Worm (Caenorhabditis elegans) whole organism, young adult: ENCODE results near the gene syp-1.

Experiments
- B0019.2 ChIP-seq: fragments of 200-800 bp; sonication (Bioruptor generic); conservative IDR thresholded peaks from 2 replicates; pipeline ENCODE4 v1.3.6; 2022; ENCODE audit warnings: missing genetic modification reagents, missing genetic modification characterization, missing compliant biosample characterization
- B0035.1 ChIP-seq: sonication (generic microtip); optimal IDR thresholded peaks from 2 replicates; lab custom pipeline; 2016; ENCODE audit warnings: missing genetic modification characterization, mild to moderate bottlenecking, missing compliant biosample characterization, missing genotype, missing genetic modification reagents
- B0261.1 ChIP-seq: sonication (generic microtip); optimal IDR thresholded peaks from 2 replicates; lab custom pipeline; 2016; ENCODE audit warnings: mild to moderate bottlenecking, missing genetic modification characterization, moderate library complexity, missing compliant biosample characterization
- F10E7.11 ChIP-seq: sonication (generic microtip); optimal IDR thresholded peaks from 2 replicates; lab custom pipeline; 2017; ENCODE audit warnings: mild to moderate bottlenecking, missing genetic modification characterization, moderate library complexity, missing compliant biosample characterization
- F39B2.1 ChIP-seq: fragments of 200-800 bp; sonication (Bioruptor generic); IDR thresholded peaks from 2 replicates; pipeline ENCODE4 v1.3.6; 2022; ENCODE audit warnings: missing genetic modification reagents, missing genetic modification characterization, missing compliant biosample characterization
- F49E8.2 ChIP-seq: sonication (generic microtip); optimal IDR thresholded peaks from 3 replicates; lab custom pipeline; 2017; ENCODE audit warnings: missing genetic modification characterization, mild to moderate bottlenecking, missing compliant biosample characterization, antibody characterized with exemption, moderate library complexity; ENCODE audit not compliant: insufficient read depth
- F55B11.4 ChIP-seq: sonication (generic microtip); optimal IDR thresholded peaks from 2 replicates; lab custom pipeline; 2016; ENCODE audit warnings: missing compliant biosample characterization, missing genetic modification characterization, borderline replicate concordance; ENCODE audit not compliant: insufficient read depth
- F57C9.4 ChIP-seq: sonication (generic microtip); optimal IDR thresholded peaks from 2 replicates; lab custom pipeline; 2017; ENCODE audit warnings: mild to moderate bottlenecking, missing genetic modification characterization, missing compliant biosample characterization
- K11D2.4 ChIP-seq: fragments of 200-800 bp; sonication (Bioruptor generic); IDR thresholded peaks from 2 replicates; pipeline ENCODE4 v1.3.6; 2022; ENCODE audit warnings: missing genetic modification reagents, missing genetic modification characterization, missing compliant biosample characterization
- K12H6.12 ChIP-seq: fragments of 200-800 bp; sonication (Bioruptor generic); optimal IDR thresholded peaks from 2 replicates; lab custom pipeline; 2018; ENCODE audit warnings: mild to moderate bottlenecking, missing genetic modification characterization, missing compliant biosample characterization
- T26A5.8 ChIP-seq: sonication (generic microtip); optimal IDR thresholded peaks from 2 replicates; lab custom pipeline; 2016; ENCODE audit warnings: missing genetic modification characterization, missing compliant biosample characterization
- ZK185.1 ChIP-seq: sonication (generic microtip); optimal IDR thresholded peaks from 2 replicates; lab custom pipeline; 2016; ENCODE audit warnings: mild to moderate bottlenecking, missing genetic modification characterization, missing compliant biosample characterization; ENCODE audit not compliant: poor library complexity, severe bottlenecking
- akir-1 ChIP-seq: fragments of 200-800 bp; sonication (Bioruptor generic); optimal IDR thresholded peaks from 2 replicates; lab custom pipeline; 2018; ENCODE audit warnings: mild to moderate bottlenecking, missing genetic modification characterization, moderate library complexity, missing compliant biosample characterization
- aptf-3 ChIP-seq: fragments of 200-800 bp; sonication (Bioruptor generic); IDR thresholded peaks from 2 replicates; pipeline ENCODE4 v1.3.6; 2022; ENCODE audit warnings: missing genetic modification characterization, missing compliant biosample characterization
- attf-3 ChIP-seq: fragments of 200-800 bp; sonication (Bioruptor generic); conservative IDR thresholded peaks from 2 replicates; pipeline ENCODE4 v1.3.6; 2022; ENCODE audit warnings: missing genetic modification reagents, missing genetic modification characterization, missing compliant biosample characterization
- attf-5 ChIP-seq: fragments of 200-800 bp; sonication (Bioruptor generic); optimal IDR thresholded peaks from 2 replicates; lab custom pipeline; 2018; ENCODE audit warnings: mild to moderate bottlenecking, missing genetic modification characterization, missing compliant biosample characterization
- cebp-1 ChIP-seq, 2 experiments: fragments of 200-800 bp in 1 of 2; sonication (Bioruptor generic) in 1 of 2; sonication (generic microtip) in 1 of 2; IDR thresholded peaks in 1 of 2; optimal IDR thresholded peaks in 1 of 2; 2 replicates each; pipeline versions ENCODE4 v1.3.6 to Lab custom; 2017 to 2022; ENCODE audit warnings: missing compliant biosample characterization in 2 of 2, missing genetic modification characterization in 2 of 2, mild to moderate bottlenecking in 1 of 2, missing genetic modification reagents in 1 of 2, moderate library complexity in 1 of 2
- dpff-1 ChIP-seq: sonication (generic microtip); optimal IDR thresholded peaks from 2 replicates; lab custom pipeline; 2017; ENCODE audit warnings: mild to moderate bottlenecking, missing genetic modification characterization, missing compliant biosample characterization
- dpl-1 ChIP-seq: fragments of 150-350 bp; optimal IDR thresholded peaks from 2 replicates; lab custom pipeline; 2014; ENCODE audit warnings: missing biosample characterization, missing genetic modification reagents, missing genetic modification characterization
- ets-4 ChIP-seq: fragments of 200-800 bp; sonication (Bioruptor generic); optimal IDR thresholded peaks from 2 replicates; lab custom pipeline; 2018; ENCODE audit warnings: mild to moderate bottlenecking, missing genetic modification characterization, missing compliant biosample characterization
- him-1 ChIP-seq: sonication (generic microtip); optimal IDR thresholded peaks from 2 replicates; lab custom pipeline; 2016; ENCODE audit warnings: missing genotype, missing genetic modification reagents, missing genetic modification characterization, missing compliant biosample characterization
- lin-54 ChIP-seq: fragments of 200-800 bp; sonication (Bioruptor generic); optimal IDR thresholded peaks from 2 replicates; lab custom pipeline; 2018; ENCODE audit warnings: mild to moderate bottlenecking, missing genetic modification characterization, missing compliant biosample characterization
- lsl-1 ChIP-seq: fragments of 200-800 bp; sonication (Bioruptor generic); optimal IDR thresholded peaks from 2 replicates; lab custom pipeline; 2018; ENCODE audit warnings: mild to moderate bottlenecking, missing genetic modification characterization, moderate library complexity, missing compliant biosample characterization
- madf-3 ChIP-seq: fragments of 200-800 bp; sonication (Bioruptor generic); IDR thresholded peaks from 2 replicates; pipeline ENCODE4 v1.3.6; 2022; ENCODE audit warnings: missing genetic modification reagents, missing genetic modification characterization, missing compliant biosample characterization
- mcd-1 ChIP-seq: fragments of 200-800 bp; sonication (Bioruptor generic); IDR thresholded peaks from 2 replicates; pipeline ENCODE4 v1.3.6; 2022; ENCODE audit warnings: missing genetic modification reagents, missing genetic modification characterization, missing compliant biosample characterization
- nfya-2 ChIP-seq: fragments of 200-800 bp; sonication (Bioruptor generic); IDR thresholded peaks from 2 replicates; pipeline ENCODE4 v1.3.6; 2022; ENCODE audit warnings: missing genetic modification reagents, missing genetic modification characterization, missing compliant biosample characterization
- nhr-80 ChIP-seq: sonication (generic microtip); optimal IDR thresholded peaks from 2 replicates; lab custom pipeline; 2016; ENCODE audit warnings: missing genetic modification characterization, missing compliant biosample characterization
- nhr-90 ChIP-seq: sonication (generic microtip); optimal IDR thresholded peaks from 2 replicates; lab custom pipeline; 2016; ENCODE audit warnings: missing genotype, mild to moderate bottlenecking, missing genetic modification characterization, missing compliant biosample characterization
- rec-8 ChIP-seq, 2 experiments: sonication (generic microtip); optimal IDR thresholded peaks; 2 replicates each; lab custom pipeline; 2016; ENCODE audit warnings: mild to moderate bottlenecking in 2 of 2, missing genetic modification characterization in 2 of 2, missing genetic modification reagents in 2 of 2, missing genotype in 2 of 2, missing biosample characterization in 1 of 2, missing compliant biosample characterization in 1 of 2, moderate library complexity in 1 of 2
- rpc-1 ChIP-seq, 2 experiments: fragments of 150-350 bp in 1 of 2; sonication (generic microtip) in 1 of 2; optimal IDR thresholded peaks; 2 replicates each; lab custom pipeline; 2014 to 2018; ENCODE audit warnings: missing biosample characterization in 1 of 2, missing genetic modification characterization in 1 of 2, missing genetic modification reagents in 1 of 2, missing genotype in 1 of 2
- sea-2 ChIP-seq: fragments of 200-800 bp; sonication (Bioruptor generic); IDR thresholded peaks from 2 replicates; pipeline ENCODE4 v1.3.6; 2022; ENCODE audit warnings: missing genetic modification characterization, missing compliant biosample characterization
- snpc-4 ChIP-seq, 5 experiments: fragments of 150-350 bp in 1 of 5; sonication (generic microtip) in 4 of 5; optimal IDR thresholded peaks; 2 replicates each; lab custom pipeline; 2014 to 2018; ENCODE audit warnings: missing genetic modification characterization in 5 of 5, missing biosample characterization in 3 of 5, antibody characterized with exemption in 2 of 5, mild to moderate bottlenecking in 2 of 5, missing compliant biosample characterization in 2 of 5, missing genotype in 2 of 5, moderate library complexity in 2 of 5, missing genetic modification reagents in 1 of 5
- ztf-22 ChIP-seq: fragments of 200-800 bp; sonication (Bioruptor generic); optimal IDR thresholded peaks from 2 replicates; lab custom pipeline; 2018; ENCODE audit warnings: mild to moderate bottlenecking, missing genetic modification characterization, moderate library complexity, missing compliant biosample characterization
- ztf-25 ChIP-seq: fragments of 200-800 bp; sonication (Bioruptor generic); IDR thresholded peaks from 2 replicates; pipeline ENCODE4 v1.3.6; 2022; ENCODE audit warnings: missing genetic modification reagents, missing genetic modification characterization, missing compliant biosample characterization

The syp-1 gene

DNA sequence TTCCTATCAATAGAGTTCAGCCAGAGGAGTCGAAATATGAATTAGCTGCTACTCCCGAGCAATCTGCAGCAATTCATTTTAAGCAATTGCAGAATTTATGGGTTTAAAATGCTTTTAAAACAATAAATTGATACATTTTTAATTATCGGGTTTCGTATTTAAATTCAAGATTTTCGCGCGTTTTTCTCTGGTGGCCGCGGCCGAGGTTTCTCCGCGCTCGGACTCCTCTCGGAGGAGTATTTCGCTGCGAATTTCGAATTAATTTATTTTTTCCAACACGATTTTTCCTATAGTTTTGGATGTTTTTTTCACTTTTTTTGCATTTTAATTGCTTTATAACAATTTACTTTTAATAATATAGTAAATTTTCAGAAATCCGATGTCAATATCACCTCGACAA is 2.6 kb upstream of the syp-1 start, which contains the start of gene F13A7.14 (continued):
- TF ChIP-seq K11D2.4 (0 out of 2 replicates have a peak, but pooled peaks have one; percentile 37), F49E8.2 (tag; lab: Kevin White, UChicago) (no peak), lin-54 (peak; percentile 89), dpff-1 (tag; lab: Kevin White, UChicago) (no peak), attf-3 (GFP tag; lab: Robert Waterston, UW) (peak; percentile 62), rpc-1 (optimal IDR thresholded peaks at IDR 0.05; lab: Kevin White, UChicago) (no peak), rpc-1 (tag; optimal IDR thresholded peaks at IDR 0.05; lab: Kevin White, UChicago) (no peak), F57C9.4 (tag; lab: Kevin White, UChicago) (no peak), F55B11.4 (tag; lab: Kevin White, UChicago) (no peak), dpl-1 (peak; percentile 84), nfya-2 (GFP tag; lab: Robert Waterston, UW) (no peak), madf-3 (GFP tag; lab: Robert Waterston, UW) (no peak), B0035.1 (tag; lab: Kevin White, UChicago) (no peak), T26A5.8 (tag; lab: Kevin White, UChicago) (no peak), ZK185.1 (tag; lab: Kevin White, UChicago) (peak; percentile 90)

DNA sequence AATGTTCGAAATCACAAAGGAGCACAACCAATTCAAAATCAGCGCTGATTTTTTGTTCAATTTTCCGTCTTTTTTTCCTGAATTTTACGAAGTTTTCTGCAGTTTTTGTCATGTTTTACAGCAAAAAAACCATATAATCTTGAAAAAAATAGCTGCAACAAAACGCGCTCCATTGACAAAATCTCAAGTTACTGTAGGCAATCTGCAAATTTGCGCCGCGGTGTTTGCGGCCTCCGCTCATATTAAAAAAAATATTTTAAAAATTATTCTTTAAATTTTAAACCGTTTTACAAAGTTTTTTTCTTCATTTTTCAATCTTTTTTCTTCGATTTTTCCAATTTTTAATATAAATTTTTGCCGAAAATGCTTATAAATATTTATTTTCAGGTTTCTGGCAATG is 1.3 kb downstream of the syp-1 start:
- TF ChIP-seq ztf-22: no peak
- TF ChIP-seq cebp-1 (GFP tag; IDR thresholded peaks at IDR 0.05; lab: Robert Waterston, UW): no peak
- TF ChIP-seq cebp-1 (tag; optimal IDR thresholded peaks at IDR 0.05; lab: Kevin White, UChicago): no peak
- TF ChIP-seq B0261.1 (tag; lab: Kevin White, UChicago): no peak
- peak; percentile 3 for TF ChIP-seq snpc-4 (GFP tag; optimal IDR thresholded peaks at IDR 0.05; lab: Kevin White, UChicago)
- peak in 1 of 4 experiments; percentile 14 for TF ChIP-seq snpc-4 (tag; optimal IDR thresholded peaks at IDR 0.05; lab: Kevin White, UChicago)
- no peak for TF ChIP-seq B0019.2 (GFP tag; lab: Robert Waterston, UW)
- TF ChIP-seq lsl-1 (GFP tag; lab: Kevin White, UChicago): peak; percentile 81
- no peak for TF ChIP-seq F10E7.11 (tag; lab: Kevin White, UChicago)
- no peak for TF ChIP-seq rec-8 (tag; optimal IDR thresholded peaks at IDR 0.05; lab: Kevin White, UChicago)
- no peak for TF ChIP-seq K12H6.12
- no peak for TF ChIP-seq ztf-25
- no peak for TF ChIP-seq attf-5 (GFP tag; lab: Kevin White, UChicago)
- TF ChIP-seq T26A5.8 (tag; lab: Kevin White, UChicago): no peak
- no peak for TF ChIP-seq ets-4
- no peak for TF ChIP-seq sea-2 (GFP tag; lab: Robert Waterston, UW)
- peak; percentile 46; the same call in 1 of the 2 replicates for TF ChIP-seq mcd-1 (GFP tag; lab: Robert Waterston, UW)
- peak; percentile 16 for TF ChIP-seq him-1

DNA sequence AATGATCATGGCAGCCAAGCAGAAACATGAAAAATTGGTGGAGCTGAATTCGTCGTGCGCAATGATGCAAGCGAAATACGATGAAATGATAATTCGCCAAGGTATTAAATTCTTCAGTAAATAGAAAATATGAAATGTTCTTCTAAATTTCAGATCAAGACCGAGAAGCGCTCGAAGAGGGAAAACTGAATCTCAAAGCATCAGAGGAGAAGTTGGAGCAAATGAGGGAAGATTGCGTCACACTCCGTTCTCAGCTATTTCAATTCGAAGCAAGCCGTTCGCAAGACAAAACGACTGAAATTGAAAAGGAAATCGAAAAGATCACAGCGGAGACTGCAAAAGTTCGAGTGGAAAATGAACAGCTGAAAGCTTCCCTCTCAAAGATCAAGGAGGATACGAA is 2.3 kb downstream of the syp-1 start:
- TF ChIP-seq F49E8.2 (tag; lab: Kevin White, UChicago) (no peak), aptf-3 (GFP tag; lab: Robert Waterston, UW) (no peak)

DNA sequence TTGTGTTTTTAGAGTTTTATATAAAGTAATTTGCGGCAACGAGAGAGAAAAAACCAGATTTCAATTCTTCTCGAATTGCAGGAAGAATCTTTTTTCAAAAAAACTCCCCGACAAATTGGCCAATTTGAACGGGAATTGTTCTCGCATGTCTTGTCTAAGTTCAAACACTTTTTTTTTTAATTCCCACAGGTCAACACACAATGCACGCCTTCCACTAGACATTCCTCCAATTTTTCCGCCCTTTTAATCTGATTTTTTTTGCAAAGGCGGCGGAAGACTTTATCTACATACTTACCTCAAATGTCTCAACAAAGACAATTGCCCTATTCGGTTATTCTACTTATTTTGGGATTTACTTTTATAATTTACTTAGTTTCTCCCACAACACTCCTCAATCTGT is 3.6 kb downstream of the syp-1 start, which contains the start of gene F26D2.3:
Gene F26D2.3 (plus strand): TSS at position 301 of the 400 bp plus-strand sequence.
- TF ChIP-seq nhr-80 (tag; lab: Kevin White, UChicago) (no peak), F39B2.1 (GFP tag; lab: Robert Waterston, UW) (no peak), akir-1 (GFP tag; lab: Kevin White, UChicago) (no peak), him-1 (no peak), nhr-90 (no peak)
